Fruit fly (Drosophila melanogaster) whole organism, adult: ENCODE data around the gene CG31926.

Experiments
- CG14711 ChIP-seq: fragments of 200-800 bp; sonication (Bioruptor generic); optimal IDR thresholded peaks from 2 replicates; lab custom pipeline; 2018; ENCODE audit warnings: missing biosample characterization, mild to moderate bottlenecking, missing genetic modification characterization, moderate library complexity
- CG1620 ChIP-seq: fragments of 200-800 bp; sonication (Bioruptor generic); optimal IDR thresholded peaks from 2 replicates; lab custom pipeline; 2016; ENCODE audit warnings: missing biosample characterization, missing genetic modification characterization
- CG33017 ChIP-seq: fragments of 200-800 bp; sonication (Bioruptor generic); optimal IDR thresholded peaks from 2 replicates; lab custom pipeline; 2018; ENCODE audit warnings: missing biosample characterization, mild to moderate bottlenecking, missing genetic modification characterization, moderate library complexity
- Clk ChIP-seq: fragments of 200-800 bp; sonication (Bioruptor generic); optimal IDR thresholded peaks from 2 replicates; lab custom pipeline; 2017; ENCODE audit warnings: missing biosample characterization, missing genetic modification characterization
- bab1 ChIP-seq: fragments of 200-800 bp; sonication (Bioruptor generic); optimal IDR thresholded peaks from 3 replicates; lab custom pipeline; 2019; ENCODE audit warnings: missing biosample characterization, mild to moderate bottlenecking, missing genetic modification characterization, moderate library complexity
- cic ChIP-seq: fragments of 200-800 bp; sonication (Bioruptor generic); optimal IDR thresholded peaks from 2 replicates; lab custom pipeline; 2017; ENCODE audit warnings: missing biosample characterization, mild to moderate bottlenecking, missing genetic modification characterization, moderate library complexity
- kay ChIP-seq: fragments of 200-800 bp; sonication (Bioruptor generic); peaks from one replicate; lab custom pipeline; 2016; ENCODE audit warnings: missing biosample characterization, missing genetic modification characterization, borderline replicate concordance
- ovo ChIP-seq: fragments of 200-800 bp; sonication (Bioruptor generic); optimal IDR thresholded peaks from 2 replicates; lab custom pipeline; 2016; ENCODE audit warnings: missing biosample characterization, missing genetic modification characterization
- pad ChIP-seq: fragments of 200-800 bp; sonication (Bioruptor generic); optimal IDR thresholded peaks from 3 replicates; lab custom pipeline; 2017; ENCODE audit warnings: missing biosample characterization, missing genetic modification characterization, mild to moderate bottlenecking, moderate library complexity, missing genetic modification reagents
- toe ChIP-seq: fragments of 200-800 bp; sonication (Bioruptor generic); optimal IDR thresholded peaks from 2 replicates; lab custom pipeline; 2016; ENCODE audit warnings: missing biosample characterization, missing genetic modification characterization

DNA sequence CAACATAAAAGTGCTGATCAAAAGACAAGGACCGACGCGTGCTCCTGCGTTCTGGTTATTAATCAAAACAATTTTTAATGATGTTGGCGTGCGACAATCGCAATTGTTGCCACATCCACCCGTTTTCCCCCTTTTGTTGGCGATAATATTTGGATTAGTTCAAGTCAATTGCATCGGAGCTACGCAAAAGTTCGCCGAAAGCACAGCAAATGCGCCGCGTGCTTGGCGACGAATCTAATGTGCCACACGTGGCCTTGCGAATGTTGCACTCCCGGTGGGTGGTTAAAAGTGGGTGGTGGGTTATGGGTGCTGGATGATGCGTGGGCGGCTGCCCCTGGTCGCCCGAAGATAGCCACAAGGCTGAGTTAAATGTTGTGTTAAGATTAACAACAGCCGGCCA is 47.6 kb upstream of the CG31926 start:
- no peak for TF ChIP-seq Clk (GFP tag; lab: Kevin White, UChicago)
- TF ChIP-seq CG1620 (GFP tag; lab: Kevin White, UChicago) = no peak
- TF ChIP-seq kay (GFP tag; lab: Kevin White, UChicago) = no peak
- no peak for TF ChIP-seq cic
- TF ChIP-seq CG33017 = no peak
- no peak for TF ChIP-seq pad (GFP tag; lab: Kevin White, UChicago)
- TF ChIP-seq toe = no peak
- no peak for TF ChIP-seq bab1 (GFP tag; lab: Kevin White, UChicago)
- no peak for TF ChIP-seq CG14711 (tag; lab: Kevin White, UChicago)
- no peak for TF ChIP-seq ovo (GFP tag; lab: Kevin White, UChicago)
